Worm (Caenorhabditis elegans) whole organism, mixed stage, embryonic: Measurements from ENCODE around the gene srbc-67.

ENCODE experiments used
- blmp-1 ChIP-seq: fragments of 150-350 bp; optimal IDR thresholded peaks from 2 replicates; lab custom pipeline; 2014; ENCODE audit warnings: missing biosample characterization, missing genetic modification characterization
- ceh-39 ChIP-seq: fragments of 150-350 bp; optimal IDR thresholded peaks from 2 replicates; lab custom pipeline; 2014; ENCODE audit warnings: missing biosample characterization, missing genetic modification characterization
- ceh-83 ChIP-seq: fragments of 200-800 bp; sonication (Bioruptor generic); optimal IDR thresholded peaks from 2 replicates; lab custom pipeline; 2018; ENCODE audit warnings: mild to moderate bottlenecking, missing genetic modification characterization, missing compliant biosample characterization
- drap-1 ChIP-seq: fragments of 200-800 bp; sonication (Bioruptor generic); optimal IDR thresholded peaks from 3 replicates; lab custom pipeline; 2018; ENCODE audit warnings: mild to moderate bottlenecking, missing genetic modification characterization, missing compliant biosample characterization
- lsy-2 ChIP-seq: fragments of 150-350 bp; optimal IDR thresholded peaks from 2 replicates; lab custom pipeline; 2014; ENCODE audit warnings: missing biosample characterization, missing genetic modification characterization
- nhr-28 ChIP-seq: fragments of 150-350 bp; optimal IDR thresholded peaks from 2 replicates; lab custom pipeline; 2014; ENCODE audit warnings: missing biosample characterization, missing genetic modification characterization
- nhr-76 ChIP-seq: sonication (generic microtip); optimal IDR thresholded peaks from 2 replicates; lab custom pipeline; 2017; ENCODE audit warnings: missing biosample characterization, missing genetic modification characterization
- pha-4 ChIP-seq: fragments of 150-350 bp; optimal IDR thresholded peaks from 2 replicates; lab custom pipeline; 2018; ENCODE audit warnings: missing biosample characterization, missing genetic modification reagents, missing genetic modification characterization
- snpc-4 ChIP-seq: fragments of 150-350 bp; optimal IDR thresholded peaks from 2 replicates; lab custom pipeline; 2014; ENCODE audit warnings: missing biosample characterization, missing genetic modification characterization
- unc-120 ChIP-seq: sonication (generic microtip); optimal IDR thresholded peaks from 2 replicates; lab custom pipeline; 2017; ENCODE audit warnings: missing genetic modification characterization, missing compliant biosample characterization; ENCODE audit not compliant: poor library complexity, severe bottlenecking
- unc-39 ChIP-seq: fragments of 150-350 bp; optimal IDR thresholded peaks from 2 replicates; lab custom pipeline; 2014; ENCODE audit warnings: missing biosample characterization, missing genetic modification characterization
- ztf-11 ChIP-seq: fragments of 150-350 bp; optimal IDR thresholded peaks from 2 replicates; lab custom pipeline; 2014; ENCODE audit warnings: missing biosample characterization, missing genetic modification characterization

- TF ChIP-seq snpc-4 (tag; lab: Kevin White, UChicago) (no peak), unc-39 (tag; lab: Kevin White, UChicago) (no peak), nhr-28 (tag; lab: Kevin White, UChicago) (no peak), unc-120 (no peak), pha-4 (no peak), ceh-83 (GFP tag; lab: Kevin White, UChicago) (no peak), nhr-76 (no peak), ceh-39 (no peak), blmp-1 (tag; lab: Kevin White, UChicago) (no peak), lsy-2 (tag; lab: Kevin White, UChicago) (no peak), drap-1 (GFP tag; lab: Kevin White, UChicago) (no peak), ztf-11 (no peak)
These were observed 2.3 kb upstream of the srbc-67 start, which contains the start of gene nhr-222 for ce11 chrV:3543344-3543743.
